Worm (Caenorhabditis elegans) whole organism, L4 larva: Measurements from ENCODE around the gene Y73C8B.9.

Experiments
- D1046.2 ChIP-seq: fragments of 200-800 bp; sonication (Bioruptor generic); IDR thresholded peaks from 2 replicates; pipeline ENCODE4 v1.3.6; 2022; ENCODE audit warnings: missing genetic modification characterization, missing compliant biosample characterization
- F49E8.2 ChIP-seq: sonication (generic microtip); optimal IDR thresholded peaks from 2 replicates; lab custom pipeline; 2016; ENCODE audit warnings: missing compliant biosample characterization, mild to moderate bottlenecking, missing genetic modification characterization, borderline replicate concordance
- aha-1 ChIP-seq: fragments of 150-350 bp; peaks from one replicate; lab custom pipeline; 2014; ENCODE audit warnings: missing biosample characterization, missing genetic modification characterization
- cey-2 ChIP-seq: sonication (generic microtip); optimal IDR thresholded peaks from 3 replicates; lab custom pipeline; 2017; ENCODE audit warnings: missing genetic modification characterization, mild to moderate bottlenecking, missing compliant biosample characterization, antibody characterized with exemption, borderline replicate concordance; ENCODE audit not compliant: insufficient read depth
- ctbp-1 ChIP-seq: fragments of 200-800 bp; sonication (Bioruptor generic); IDR thresholded peaks from 2 replicates; pipeline ENCODE4 v1.3.6; 2022; ENCODE audit warnings: missing genetic modification reagents, missing genetic modification characterization, missing compliant biosample characterization
- daf-16 ChIP-seq, 3 experiments: sonication (generic microtip); optimal IDR thresholded peaks; 2 replicates each; lab custom pipeline; 2016 to 2017; ENCODE audit warnings: missing genetic modification characterization in 3 of 3, missing genetic modification reagents in 3 of 3, mild to moderate bottlenecking in 2 of 3, missing compliant biosample characterization in 2 of 3, missing biosample characterization in 1 of 3, moderate library complexity in 1 of 3
- dve-1 ChIP-seq: sonication (generic microtip); optimal IDR thresholded peaks from 2 replicates; lab custom pipeline; 2017; ENCODE audit warnings: antibody characterized with exemption, mild to moderate bottlenecking, missing genetic modification characterization, missing compliant biosample characterization; ENCODE audit not compliant: insufficient read depth
- egl-27 ChIP-seq: sonication (generic microtip); optimal IDR thresholded peaks from 3 replicates; lab custom pipeline; 2017; ENCODE audit warnings: missing biosample characterization, missing genetic modification reagents, missing genetic modification characterization
- hif-1 ChIP-seq, 2 experiments: sonication (generic microtip); optimal IDR thresholded peaks; 2 replicates each; lab custom pipeline; 2016 to 2017; ENCODE audit warnings: missing compliant biosample characterization in 2 of 2, missing genetic modification characterization in 2 of 2, missing genetic modification reagents in 2 of 2, missing genotype in 2 of 2, mild to moderate bottlenecking in 1 of 2
- hlh-11 ChIP-seq: fragments of 200-800 bp; sonication (Bioruptor generic); optimal IDR thresholded peaks from 2 replicates; lab custom pipeline; 2018; ENCODE audit warnings: mild to moderate bottlenecking, missing genetic modification characterization, missing compliant biosample characterization
- hlh-30 ChIP-seq: sonication (generic microtip); optimal IDR thresholded peaks from 2 replicates; lab custom pipeline; 2017; ENCODE audit warnings: antibody characterized with exemption, mild to moderate bottlenecking, missing genetic modification characterization, missing compliant biosample characterization; ENCODE audit not compliant: insufficient read depth
- hmg-1.1 ChIP-seq: fragments of 200-800 bp; sonication (Bioruptor generic); IDR thresholded peaks from 2 replicates; pipeline ENCODE4 v1.3.6; 2022; ENCODE audit warnings: missing genetic modification reagents, missing genetic modification characterization, missing compliant biosample characterization
- lin-13 ChIP-seq: fragments of 150-350 bp; optimal IDR thresholded peaks from 2 replicates; lab custom pipeline; 2014; ENCODE audit warnings: missing biosample characterization, missing genetic modification reagents, missing genetic modification characterization
- lin-38 ChIP-seq: fragments of 200-800 bp; sonication (Bioruptor generic); IDR thresholded peaks from 2 replicates; pipeline ENCODE4 v1.3.6; 2022; ENCODE audit warnings: missing genetic modification reagents, missing genetic modification characterization, missing compliant biosample characterization
- lsy-2 ChIP-seq, 2 experiments: fragments of 150-350 bp in 1 of 2; sonication (generic microtip) in 1 of 2; optimal IDR thresholded peaks; 2 replicates each; lab custom pipeline; 2014 to 2017; ENCODE audit warnings: missing biosample characterization in 2 of 2, missing genetic modification characterization in 2 of 2
- mep-1 ChIP-seq: fragments of 150-350 bp; sonication (generic microtip); optimal IDR thresholded peaks from 3 replicates; lab custom pipeline; 2014; ENCODE audit warnings: missing biosample characterization, missing genetic modification characterization
- nhr-102 ChIP-seq: sonication (generic microtip); optimal IDR thresholded peaks from 2 replicates; lab custom pipeline; 2016; ENCODE audit warnings: mild to moderate bottlenecking, missing genetic modification characterization, moderate library complexity, missing compliant biosample characterization
- nhr-28 ChIP-seq: fragments of 150-350 bp; optimal IDR thresholded peaks from 2 replicates; lab custom pipeline; 2014; ENCODE audit warnings: missing biosample characterization, missing genetic modification characterization
- nhr-48 ChIP-seq: sonication (generic microtip); optimal IDR thresholded peaks from 2 replicates; lab custom pipeline; 2016; ENCODE audit warnings: mild to moderate bottlenecking, missing genetic modification characterization, missing compliant biosample characterization
- nhr-6 ChIP-seq: fragments of 150-350 bp; optimal IDR thresholded peaks from 2 replicates; lab custom pipeline; 2014; ENCODE audit warnings: missing biosample characterization, missing genetic modification characterization
- nhr-77 ChIP-seq: fragments of 150-350 bp; optimal IDR thresholded peaks from 2 replicates; lab custom pipeline; 2014; ENCODE audit warnings: missing biosample characterization, missing genetic modification characterization
- pha-4 ChIP-seq, 2 experiments: fragments of 150-350 bp in 1 of 2; fragments of 200-800 bp in 1 of 2; sonication (Bioruptor generic) in 1 of 2; IDR thresholded peaks in 1 of 2; optimal IDR thresholded peaks in 1 of 2; 2 replicates each; pipeline versions ENCODE4 v1.3.6 to Lab custom; 2014 to 2022; ENCODE audit warnings: missing genetic modification characterization in 2 of 2, missing genetic modification reagents in 2 of 2, missing biosample characterization in 1 of 2, missing compliant biosample characterization in 1 of 2
- pqm-1 ChIP-seq: sonication (generic microtip); optimal IDR thresholded peaks from 2 replicates; lab custom pipeline; 2017; ENCODE audit warnings: missing biosample characterization, missing genetic modification characterization
- rbr-2 ChIP-seq: sonication (generic microtip); optimal IDR thresholded peaks from 2 replicates; lab custom pipeline; 2016; ENCODE audit warnings: missing genotype, missing genetic modification characterization, missing compliant biosample characterization
- set-16 ChIP-seq: fragments of 200-800 bp; sonication (Bioruptor generic); IDR thresholded peaks from 2 replicates; pipeline ENCODE4 v1.3.6; 2022; ENCODE audit warnings: missing genetic modification reagents, missing genetic modification characterization, missing compliant biosample characterization
- snpc-4 ChIP-seq: fragments of 150-350 bp; optimal IDR thresholded peaks from 2 replicates; lab custom pipeline; 2014; ENCODE audit warnings: missing biosample characterization, missing genetic modification characterization
- tag-97 ChIP-seq: fragments of 200-800 bp; sonication (Bioruptor generic); IDR thresholded peaks from 2 replicates; pipeline ENCODE4 v1.3.6; 2022; ENCODE audit warnings: missing genetic modification characterization, missing compliant biosample characterization
- unc-39 ChIP-seq: sonication (generic microtip); optimal IDR thresholded peaks from 2 replicates; lab custom pipeline; 2017; ENCODE audit warnings: missing biosample characterization, missing genetic modification characterization
- unc-62 ChIP-seq, 3 experiments: fragments of 150-350 bp in 1 of 3; sonication (generic microtip); optimal IDR thresholded peaks in 2 of 3; peaks in 1 of 3; 1 replicate in 1 of 3; 2 replicates in 2 of 3; lab custom pipeline; 2014 to 2017; ENCODE audit warnings: missing biosample characterization in 3 of 3, missing genetic modification characterization in 3 of 3, missing genetic modification reagents in 3 of 3, missing genotype in 1 of 3
- vab-7 ChIP-seq: fragments of 200-800 bp; sonication (Bioruptor generic); IDR thresholded peaks from 2 replicates; pipeline ENCODE4 v1.3.6; 2022; ENCODE audit warnings: missing genetic modification reagents, missing genetic modification characterization, missing compliant biosample characterization
- zfp-2 ChIP-seq: sonication (generic microtip); optimal IDR thresholded peaks from 2 replicates; lab custom pipeline; 2016; ENCODE audit warnings: mild to moderate bottlenecking, missing genetic modification characterization, missing compliant biosample characterization

The Y73C8B.9 gene

DNA sequence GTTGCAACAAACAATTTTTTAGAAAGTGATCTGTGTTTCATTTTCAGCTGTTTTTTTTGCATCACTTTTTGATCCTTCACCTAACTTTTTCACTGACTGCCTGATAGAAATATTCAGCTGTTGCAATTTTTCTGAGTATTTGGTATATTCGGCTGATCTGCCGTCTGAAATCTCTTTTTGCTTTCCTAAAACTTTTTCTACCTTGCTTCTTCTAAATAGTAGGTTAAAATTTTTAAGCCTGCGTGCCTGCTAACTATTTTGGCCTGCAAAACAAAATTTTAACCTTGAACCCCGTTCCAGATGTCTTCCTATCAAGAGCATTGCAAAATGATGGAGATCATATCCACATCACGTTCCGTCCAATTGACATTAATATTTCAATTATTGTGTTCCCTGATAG lies 17.2 kb upstream of the Y73C8B.9 start, which contains the start of gene srab-8:
srab-8 (plus strand) TSS at position 301 of the 400 bp plus-strand sequence.
- TF ChIP-seq snpc-4 (tag; lab: Kevin White, UChicago) (no peak), pha-4 (GFP tag; IDR thresholded peaks at IDR 0.05; lab: Robert Waterston, UW) (no peak), pha-4 (tag; optimal IDR thresholded peaks at IDR 0.05; lab: Kevin White, UChicago) (no peak), egl-27 (tag; lab: Kevin White, UChicago) (no peak), D1046.2 (no peak), zfp-2 (no peak), unc-62 (GFP tag; optimal IDR thresholded peaks at IDR 0.05 in 1 of 2; lab: Kevin White, UChicago) (no peak), unc-62 (tag; optimal IDR thresholded peaks at IDR 0.05; lab: Kevin White, UChicago) (no peak), lin-13 (no peak), F49E8.2 (no peak), ctbp-1 (GFP tag; lab: Robert Waterston, UW) (no peak), vab-7 (GFP tag; lab: Robert Waterston, UW) (no peak)
- TF ChIP-seq, all 104 proteins: peak for 0

DNA sequence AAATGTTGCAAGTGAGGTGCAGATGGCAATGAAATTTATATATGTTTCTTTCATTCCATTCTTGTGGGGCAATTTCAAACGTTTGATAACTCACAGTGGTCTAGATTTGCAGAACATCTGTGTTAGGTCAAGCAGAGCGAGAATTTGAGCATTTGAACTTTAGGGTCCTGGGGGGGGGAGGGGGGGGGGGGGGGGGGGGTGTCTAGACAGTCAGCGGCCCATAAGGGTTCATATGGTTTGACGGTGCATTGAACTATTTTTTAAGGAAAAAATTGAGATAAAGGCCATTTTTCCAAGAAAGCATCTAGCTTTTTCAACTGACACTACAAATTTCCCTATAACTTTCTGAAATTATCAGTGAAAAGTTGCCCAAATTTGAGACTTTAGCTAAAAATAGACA lies 7.5 kb upstream of the Y73C8B.9 start:
- TF ChIP-seq set-16 (GFP tag; lab: Robert Waterston, UW), result peak; percentile 71
- TF ChIP-seq pha-4 (GFP tag; IDR thresholded peaks at IDR 0.05; lab: Robert Waterston, UW), result peak; percentile 31; the same call in 1 of the 2 replicates
- no peak for TF ChIP-seq pha-4 (tag; optimal IDR thresholded peaks at IDR 0.05; lab: Kevin White, UChicago)
- TF ChIP-seq unc-39 (tag; lab: Kevin White, UChicago), result no peak

DNA sequence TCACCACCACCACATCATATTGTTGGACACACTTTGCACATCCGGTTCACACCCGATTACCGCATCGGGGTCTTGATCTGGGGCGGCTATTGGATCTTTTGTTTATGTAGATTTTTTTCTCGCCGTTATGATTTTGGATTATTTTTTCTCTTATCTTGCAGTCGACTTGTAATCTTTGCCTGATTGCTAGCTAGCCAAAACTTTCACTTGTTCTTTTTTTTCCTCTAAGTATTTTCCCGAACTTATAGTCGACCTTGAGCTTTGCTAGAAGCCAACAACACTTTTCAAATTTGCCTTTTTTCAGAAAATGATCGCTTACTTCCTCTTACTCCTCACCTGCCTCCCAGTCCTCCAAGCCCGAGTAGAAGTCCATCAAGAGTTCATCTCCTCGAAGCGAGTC lies 5.3 kb upstream of the Y73C8B.9 start, which contains the start of gene lag-2:
lag-2 (plus strand) TSS at position 301 of the 400 bp plus-strand sequence.
- TF ChIP-seq vab-7 (GFP tag; lab: Robert Waterston, UW) (no peak), unc-62 (GFP tag; optimal IDR thresholded peaks at IDR 0.05 in 1 of 2; lab: Kevin White, UChicago) (peak in 1 of 2 experiments; percentile 83), unc-62 (tag; optimal IDR thresholded peaks at IDR 0.05; lab: Kevin White, UChicago) (no peak)

DNA sequence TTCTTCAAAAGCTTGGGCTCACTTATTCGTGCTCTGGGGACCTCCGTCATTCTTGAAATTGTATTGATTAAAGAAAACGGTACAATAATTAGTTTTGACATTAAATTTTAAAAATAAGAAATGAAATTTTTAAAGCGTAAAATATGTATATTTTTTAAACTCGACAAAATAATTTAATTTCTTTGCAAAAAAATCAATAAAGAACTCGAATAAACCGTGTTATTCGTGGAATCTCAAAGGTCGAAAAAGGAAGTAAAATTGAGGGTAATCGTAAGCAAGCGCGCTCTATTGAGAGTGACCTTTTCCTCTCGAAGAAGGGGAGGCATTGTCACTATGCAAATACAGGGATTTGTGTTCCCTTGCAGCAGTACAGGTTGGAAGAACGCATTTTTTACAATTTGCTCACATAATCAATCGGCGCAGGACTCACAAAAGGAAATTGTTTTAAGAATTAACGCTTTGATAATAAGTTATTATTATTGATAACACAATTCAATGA lies 1.6 kb downstream of the Y73C8B.9 start, which contains the start of gene Y73C8B.2:
Y73C8B.2 (minus strand) TSS at position 51 of the 499 bp plus-strand sequence.
- TF ChIP-seq nhr-48 (tag; lab: Kevin White, UChicago), result no peak
- TF ChIP-seq mep-1 (tag; lab: Kevin White, UChicago), result peak; percentile 59
- TF ChIP-seq lsy-2 (tag; optimal IDR thresholded peaks at IDR 0.05; lab: Kevin White, UChicago), result peak in 1 of 2 experiments; percentile 58
- TF ChIP-seq daf-16 (GFP tag; optimal IDR thresholded peaks at IDR 0.05; lab: Kevin White, UChicago), result no peak
- TF ChIP-seq daf-16 (tag; optimal IDR thresholded peaks at IDR 0.05; lab: Kevin White, UChicago), result peak; percentile 13
- TF ChIP-seq dve-1, result peak; percentile 35
- TF ChIP-seq pqm-1, result peak; percentile 14
- TF ChIP-seq pha-4 (GFP tag; IDR thresholded peaks at IDR 0.05; lab: Robert Waterston, UW), result no peak
- peak; percentile 94 for TF ChIP-seq pha-4 (tag; optimal IDR thresholded peaks at IDR 0.05; lab: Kevin White, UChicago)
- TF ChIP-seq tag-97, result no peak
- TF ChIP-seq cey-2, result no peak
- peak; percentile 81 for TF ChIP-seq lin-38
- TF ChIP-seq nhr-77 (tag; lab: Kevin White, UChicago), result peak; percentile 7
- peak; percentile 38 for TF ChIP-seq nhr-28 (tag; lab: Kevin White, UChicago)
- TF ChIP-seq hlh-30 (tag; lab: Kevin White, UChicago), result no peak
- no peak for TF ChIP-seq hif-1 (tag; optimal IDR thresholded peaks at IDR 0.05; lab: Kevin White, UChicago)
- peak; percentile 92 for TF ChIP-seq aha-1 (tag; lab: Kevin White, UChicago)
- peak in 1 of 2 experiments; percentile 85 for TF ChIP-seq unc-62 (GFP tag; optimal IDR thresholded peaks at IDR 0.05 in 1 of 2; lab: Kevin White, UChicago)
- no peak for TF ChIP-seq unc-62 (tag; optimal IDR thresholded peaks at IDR 0.05; lab: Kevin White, UChicago)
- peak; percentile 0 for TF ChIP-seq hlh-11 (tag; lab: Kevin White, UChicago)
- peak; percentile 36; the same call in 1 of the 2 replicates for TF ChIP-seq hmg-1.1 (GFP tag; lab: Robert Waterston, UW)
- peak; percentile 34 for TF ChIP-seq nhr-102 (tag; lab: Kevin White, UChicago)
- peak; percentile 83 for TF ChIP-seq nhr-6 (tag; lab: Kevin White, UChicago)
- peak; percentile 15 for TF ChIP-seq rbr-2
